Fruit fly (Drosophila melanogaster) whole organism, embryonic: ENCODE measurements around the gene sxe2.
A peak's percentile ranks its signal among the peaks of the same experiment; 100 is the strongest.

Source experiments
- B-H1 ChIP-seq: fragments of 200-800 bp; sonication (Bioruptor generic); IDR thresholded peaks from 3 replicates; pipeline ENCODE4 v1.3.6; 2022; ENCODE audit warnings: missing biosample characterization, missing genetic modification characterization
- BEAF-32 ChIP-seq: fragments of 200-800 bp; sonication (Bioruptor generic); optimal IDR thresholded peaks from 3 replicates; lab custom pipeline; 2017; ENCODE audit warnings: missing biosample characterization, missing genetic modification characterization, mild to moderate bottlenecking, moderate library complexity, missing genetic modification reagents
- CG12769 ChIP-seq: fragments of 200-800 bp; sonication (Bioruptor generic); optimal IDR thresholded peaks from 2 replicates; lab custom pipeline; 2019; ENCODE audit warnings: missing biosample characterization, mild to moderate bottlenecking, missing genetic modification characterization, moderate library complexity
- CG13894 ChIP-seq: fragments of 200-800 bp; sonication (Bioruptor generic); optimal IDR thresholded peaks from 3 replicates; lab custom pipeline; 2018; ENCODE audit warnings: missing biosample characterization, mild to moderate bottlenecking, missing genetic modification characterization, moderate library complexity
- CG14710 ChIP-seq: fragments of 200-800 bp; sonication (Bioruptor generic); optimal IDR thresholded peaks from 3 replicates; lab custom pipeline; 2019; ENCODE audit warnings: missing biosample characterization, mild to moderate bottlenecking, missing genetic modification characterization, moderate library complexity
- CG15011 ChIP-seq: fragments of 200-800 bp; sonication (Bioruptor generic); optimal IDR thresholded peaks from 3 replicates; lab custom pipeline; 2018; ENCODE audit warnings: missing biosample characterization, mild to moderate bottlenecking, missing genetic modification characterization
- CG1602 ChIP-seq: fragments of 200-800 bp; sonication (Bioruptor generic); optimal IDR thresholded peaks from 3 replicates; lab custom pipeline; 2016; ENCODE audit warnings: missing biosample characterization, missing genetic modification characterization
- CG17612 ChIP-seq: fragments of 200-800 bp; sonication (Bioruptor generic); IDR thresholded peaks from 2 replicates; pipeline ENCODE4 v1.3.6; 2022; ENCODE audit warnings: missing biosample characterization, missing genetic modification characterization
- CG18011 ChIP-seq: fragments of 200-800 bp; sonication (Bioruptor generic); optimal IDR thresholded peaks from 2 replicates; lab custom pipeline; 2017; ENCODE audit warnings: missing biosample characterization, missing genetic modification characterization, mild to moderate bottlenecking, moderate library complexity, missing genotype
- CG1832 ChIP-seq: fragments of 200-800 bp; sonication (Bioruptor generic); optimal IDR thresholded peaks from 2 replicates; lab custom pipeline; 2017; ENCODE audit warnings: missing biosample characterization, mild to moderate bottlenecking, missing genetic modification characterization, inconsistent platforms
- CG32767 ChIP-seq: fragments of 200-800 bp; sonication (Bioruptor generic); IDR thresholded peaks from 2 replicates; pipeline ENCODE4 v1.3.6; 2022; ENCODE audit warnings: missing biosample characterization, missing genetic modification characterization
- CG32772 ChIP-seq: fragments of 200-800 bp; sonication (Bioruptor generic); IDR thresholded peaks from 2 replicates; pipeline ENCODE4 v1.3.6; 2022; ENCODE audit warnings: missing biosample characterization, missing genetic modification characterization
- CG33213 ChIP-seq: fragments of 200-800 bp; sonication (Bioruptor generic); optimal IDR thresholded peaks from 3 replicates; lab custom pipeline; 2016; ENCODE audit warnings: missing biosample characterization, missing genetic modification characterization
- CG4820 ChIP-seq: fragments of 200-800 bp; sonication (Bioruptor generic); optimal IDR thresholded peaks from 3 replicates; lab custom pipeline; 2016; ENCODE audit warnings: missing biosample characterization, missing genetic modification characterization
- CG5953 ChIP-seq: fragments of 200-800 bp; sonication (Bioruptor generic); IDR thresholded peaks from 2 replicates; pipeline ENCODE4 v1.3.6; 2022; ENCODE audit warnings: missing biosample characterization, missing genetic modification characterization
- CG6791 ChIP-seq: fragments of 200-800 bp; sonication (Bioruptor generic); IDR thresholded peaks from 3 replicates; pipeline ENCODE4 v1.3.6; 2022; ENCODE audit warnings: missing biosample characterization, missing genetic modification characterization; ENCODE audit not compliant: partially characterized antibody
- CG7357 ChIP-seq: fragments of 200-800 bp; sonication (Bioruptor generic); IDR thresholded peaks from 3 replicates; pipeline ENCODE4 v1.3.6; 2022; ENCODE audit warnings: missing biosample characterization, missing genetic modification characterization
- CG8089 ChIP-seq: fragments of 200-800 bp; sonication (Bioruptor generic); optimal IDR thresholded peaks from 3 replicates; lab custom pipeline; 2016; ENCODE audit warnings: missing biosample characterization, missing genetic modification characterization
- CG8388 ChIP-seq: fragments of 200-800 bp; sonication (Bioruptor generic); optimal IDR thresholded peaks from 2 replicates; lab custom pipeline; 2019; ENCODE audit warnings: missing biosample characterization, mild to moderate bottlenecking, missing genetic modification characterization, moderate library complexity
- CG8478 ChIP-seq: fragments of >200 bp; optimal IDR thresholded peaks from 2 replicates; lab custom pipeline; 2018
- CTCF ChIP-seq: fragments of 200-800 bp; sonication (Bioruptor generic); optimal IDR thresholded peaks from 2 replicates; lab custom pipeline; 2017; ENCODE audit warnings: missing biosample characterization, mild to moderate bottlenecking, missing genetic modification characterization, moderate library complexity
- D19B ChIP-seq: fragments of 200-800 bp; sonication (Bioruptor generic); optimal IDR thresholded peaks from 2 replicates; lab custom pipeline; 2017; ENCODE audit warnings: missing biosample characterization, mild to moderate bottlenecking, missing genetic modification characterization
- E2f1 ChIP-seq: fragments of 200-800 bp; sonication (Bioruptor generic); IDR thresholded peaks from 2 replicates; pipeline ENCODE4 v1.3.6; 2022; ENCODE audit warnings: missing biosample characterization, missing genetic modification characterization
- H15 ChIP-seq: fragments of 200-800 bp; sonication (Bioruptor generic); IDR thresholded peaks from 3 replicates; pipeline ENCODE4 v1.3.6; 2022; ENCODE audit warnings: missing biosample characterization, missing genetic modification characterization
- Hand ChIP-seq: fragments of 200-800 bp; sonication (Bioruptor generic); optimal IDR thresholded peaks from 2 replicates; lab custom pipeline; 2017; ENCODE audit warnings: mild to moderate bottlenecking, missing biosample characterization, missing genetic modification reagents, missing genetic modification characterization
- HmgD ChIP-seq: fragments of 200-800 bp; sonication (Bioruptor generic); optimal IDR thresholded peaks from 3 replicates; lab custom pipeline; 2016; ENCODE audit warnings: missing biosample characterization, missing genetic modification characterization
- HmgZ ChIP-seq: fragments of 200-800 bp; sonication (Bioruptor generic); optimal IDR thresholded peaks from 2 replicates; lab custom pipeline; 2018; ENCODE audit warnings: missing biosample characterization, mild to moderate bottlenecking, missing genetic modification characterization
- Meics ChIP-seq: fragments of 200-800 bp; sonication (Bioruptor generic); optimal IDR thresholded peaks from 2 replicates; lab custom pipeline; 2017; ENCODE audit warnings: missing biosample characterization, mild to moderate bottlenecking, missing genetic modification characterization
- Myb ChIP-seq: fragments of 200-800 bp; sonication (Bioruptor generic); optimal IDR thresholded peaks from 2 replicates; lab custom pipeline; 2016; ENCODE audit warnings: missing biosample characterization, missing genetic modification characterization
- Ravus ChIP-seq: fragments of 200-800 bp; sonication (Bioruptor generic); IDR thresholded peaks from 2 replicates; pipeline ENCODE4 v1.3.6; 2022; ENCODE audit warnings: missing biosample characterization, missing genetic modification characterization
- Rx ChIP-seq: fragments of 200-800 bp; sonication (Bioruptor generic); IDR thresholded peaks from 2 replicates; pipeline ENCODE4 v1.3.6; 2022; ENCODE audit warnings: missing biosample characterization, missing genetic modification characterization
- aop ChIP-seq: fragments of 200-800 bp; sonication (Bioruptor generic); IDR thresholded peaks from 2 replicates; pipeline ENCODE4 v1.3.6; 2022; ENCODE audit warnings: missing biosample characterization, missing genetic modification characterization
- ash1 ChIP-seq: fragments of 200-800 bp; sonication (Bioruptor generic); optimal IDR thresholded peaks from 2 replicates; lab custom pipeline; 2018; ENCODE audit warnings: missing biosample characterization, mild to moderate bottlenecking, missing genetic modification characterization
- ato ChIP-seq: fragments of 200-800 bp; sonication (Bioruptor generic); IDR thresholded peaks from 2 replicates; pipeline ENCODE4 v1.3.6; 2022; ENCODE audit warnings: missing biosample characterization, missing genetic modification characterization; ENCODE audit not compliant: partially characterized antibody
- bbx ChIP-seq: fragments of 200-800 bp; sonication (Bioruptor generic); IDR thresholded peaks from 2 replicates; pipeline ENCODE4 v1.3.6; 2022; ENCODE audit warnings: missing biosample characterization, missing genetic modification characterization; ENCODE audit not compliant: partially characterized antibody
- cato ChIP-seq: fragments of 200-800 bp; sonication (Bioruptor generic); optimal IDR thresholded peaks from 2 replicates; lab custom pipeline; 2016; ENCODE audit warnings: missing biosample characterization, missing genetic modification characterization, borderline replicate concordance
- cwo ChIP-seq: fragments of 200-800 bp; sonication (Bioruptor generic); optimal IDR thresholded peaks from 3 replicates; lab custom pipeline; 2017; ENCODE audit warnings: missing biosample characterization, missing genetic modification characterization, mild to moderate bottlenecking, moderate library complexity, missing genetic modification reagents
- da ChIP-seq: fragments of 200-800 bp; sonication (Bioruptor generic); optimal IDR thresholded peaks from 2 replicates; lab custom pipeline; 2016; ENCODE audit warnings: missing biosample characterization, missing genetic modification characterization
- exex ChIP-seq: fragments of 200-800 bp; sonication (Bioruptor generic); optimal IDR thresholded peaks from 4 replicates; lab custom pipeline; 2018; ENCODE audit warnings: missing biosample characterization, mild to moderate bottlenecking, missing genetic modification characterization, moderate library complexity
- fd102C ChIP-seq: fragments of 200-800 bp; sonication (Bioruptor generic); optimal IDR thresholded peaks from 2 replicates; lab custom pipeline; 2018; ENCODE audit warnings: missing biosample characterization, mild to moderate bottlenecking, missing genetic modification characterization, moderate library complexity
- ftz-f1 ChIP-seq: fragments of 200-800 bp; sonication (Bioruptor generic); optimal IDR thresholded peaks from 2 replicates; lab custom pipeline; 2016; ENCODE audit warnings: missing biosample characterization, missing genetic modification characterization
- lmd ChIP-seq: fragments of 200-800 bp; sonication (Bioruptor generic); IDR thresholded peaks from 2 replicates; pipeline ENCODE4 v1.3.6; 2022; ENCODE audit warnings: missing biosample characterization, missing genetic modification characterization
- mld ChIP-seq: fragments of 200-800 bp; sonication (Bioruptor generic); IDR thresholded peaks from 3 replicates; pipeline ENCODE4 v1.3.6; 2022; ENCODE audit warnings: missing biosample characterization, missing genetic modification characterization; ENCODE audit not compliant: partially characterized antibody
- nau ChIP-seq: fragments of 200-800 bp; sonication (Bioruptor generic); optimal IDR thresholded peaks from 3 replicates; lab custom pipeline; 2017; ENCODE audit warnings: missing biosample characterization, mild to moderate bottlenecking, missing genetic modification characterization, missing genetic modification reagents
- nerfin-1 ChIP-seq: fragments of 200-800 bp; sonication (Bioruptor generic); optimal IDR thresholded peaks from 3 replicates; lab custom pipeline; 2019; ENCODE audit warnings: missing biosample characterization, mild to moderate bottlenecking, missing genetic modification characterization, moderate library complexity
- psq ChIP-seq: fragments of 200-800 bp; sonication (Bioruptor generic); optimal IDR thresholded peaks from 2 replicates; lab custom pipeline; 2017; ENCODE audit warnings: missing biosample characterization, missing genetic modification characterization
- pzg ChIP-seq: fragments of 200-800 bp; sonication (Bioruptor generic); optimal IDR thresholded peaks from 3 replicates; lab custom pipeline; 2018; ENCODE audit warnings: missing biosample characterization, mild to moderate bottlenecking, missing genetic modification characterization, moderate library complexity
- run ChIP-seq: fragments of 200-800 bp; sonication (Bioruptor generic); optimal IDR thresholded peaks from 3 replicates; lab custom pipeline; 2018; ENCODE audit warnings: missing biosample characterization, mild to moderate bottlenecking, missing genetic modification characterization
- stc ChIP-seq: fragments of 200-800 bp; sonication (Bioruptor generic); IDR thresholded peaks from 2 replicates; pipeline ENCODE4 v1.3.6; 2022; ENCODE audit warnings: missing biosample characterization, missing genetic modification characterization
- trh ChIP-seq: fragments of 200-800 bp; sonication (Bioruptor generic); optimal IDR thresholded peaks from 2 replicates; lab custom pipeline; 2016; ENCODE audit warnings: missing biosample characterization, missing genetic modification characterization
- usp ChIP-seq: fragments of >200 bp; optimal IDR thresholded peaks from 2 replicates; lab custom pipeline; 2017; ENCODE audit warnings: missing biosample characterization, missing genetic modification characterization
- wor ChIP-seq: fragments of 200-800 bp; sonication (Bioruptor generic); IDR thresholded peaks from 2 replicates; pipeline ENCODE4 v1.3.6; 2022; ENCODE audit warnings: missing biosample characterization, missing genetic modification characterization
- zf30C ChIP-seq: fragments of 200-800 bp; sonication (Bioruptor generic); optimal IDR thresholded peaks from 3 replicates; lab custom pipeline; 2018; ENCODE audit warnings: missing biosample characterization, mild to moderate bottlenecking, missing genetic modification characterization

sxe2 gene

dm6 chr3R:16040925-16041324, 42.8 kb upstream of the sxe2 start (continued):
- TF ChIP-seq da (GFP tag; lab: Kevin White, UChicago) (no peak), mld (no peak), trh (GFP tag; lab: Kevin White, UChicago) (no peak), CG8478 (lab: Kevin White, UChicago) (no peak), E2f1 (GFP tag; lab: Robert Waterston, UW) (no peak), run (tag; lab: Kevin White, UChicago) (no peak), Myb (no peak), BEAF-32 (GFP tag; lab: Kevin White, UChicago) (no peak), CG8388 (GFP tag; lab: Kevin White, UChicago) (no peak), CG8089 (GFP tag; lab: Kevin White, UChicago) (no peak), wor (GFP tag; lab: Robert Waterston, UW) (no peak), zf30C (no peak), CG32772 (GFP tag; lab: Robert Waterston, UW) (no peak), Rx (GFP tag; lab: Robert Waterston, UW) (no peak), CG1602 (GFP tag; lab: Kevin White, UChicago) (no peak), CG14710 (tag; lab: Kevin White, UChicago) (no peak), CG33213 (GFP tag; lab: Kevin White, UChicago) (no peak), exex (tag; lab: Kevin White, UChicago) (no peak), cato (no peak), stc (GFP tag; lab: Robert Waterston, UW) (no peak), usp (GFP tag; lab: Kevin White, UChicago) (no peak), cwo (GFP tag; lab: Kevin White, UChicago) (no peak), psq (GFP tag; lab: Kevin White, UChicago) (no peak), ftz-f1 (GFP tag; lab: Kevin White, UChicago) (no peak), Ravus (GFP tag; lab: Robert Waterston, UW) (no peak), CG15011 (GFP tag; lab: Kevin White, UChicago) (no peak), CG6791 (GFP tag; lab: Robert Waterston, UW) (peak; percentile 52; the same call in 1 of the 3 replicates), CG17612 (GFP tag; lab: Robert Waterston, UW) (no peak), HmgD (no peak), fd102C (GFP tag; lab: Kevin White, UChicago) (no peak), Meics (no peak), CG13894 (tag; lab: Kevin White, UChicago) (no peak), lmd (GFP tag; lab: Robert Waterston, UW) (no peak), Hand (GFP tag; lab: Kevin White, UChicago) (no peak), CG1832 (GFP tag; lab: Kevin White, UChicago) (peak; percentile 35), HmgZ (tag; lab: Kevin White, UChicago) (peak; percentile 68), H15 (no peak), ash1 (GFP tag; lab: Kevin White, UChicago) (no peak), nerfin-1 (no peak), aop (GFP tag; lab: Robert Waterston, UW) (no peak), bbx (GFP tag; lab: Robert Waterston, UW) (peak; percentile 41; the same call in 1 of the 2 replicates), nau (GFP tag; lab: Kevin White, UChicago) (no peak), CG5953 (GFP tag; lab: Robert Waterston, UW) (no peak), ato (GFP tag; lab: Robert Waterston, UW) (no peak), D19B (GFP tag; lab: Kevin White, UChicago) (no peak), CG4820 (no peak), CG12769 (tag; lab: Kevin White, UChicago) (no peak), pzg (GFP tag; lab: Kevin White, UChicago) (no peak), CG18011 (GFP tag; lab: Kevin White, UChicago) (peak; percentile 98), CG7357 (GFP tag; lab: Robert Waterston, UW) (no peak), B-H1 (GFP tag; lab: Robert Waterston, UW) (no peak), CG32767 (GFP tag; lab: Robert Waterston, UW) (no peak), CTCF (GFP tag; lab: Kevin White, UChicago) (peak; percentile 72)
